Worm (Caenorhabditis elegans): ENCODE data around the gene Y4C6B.3.

DNA sequence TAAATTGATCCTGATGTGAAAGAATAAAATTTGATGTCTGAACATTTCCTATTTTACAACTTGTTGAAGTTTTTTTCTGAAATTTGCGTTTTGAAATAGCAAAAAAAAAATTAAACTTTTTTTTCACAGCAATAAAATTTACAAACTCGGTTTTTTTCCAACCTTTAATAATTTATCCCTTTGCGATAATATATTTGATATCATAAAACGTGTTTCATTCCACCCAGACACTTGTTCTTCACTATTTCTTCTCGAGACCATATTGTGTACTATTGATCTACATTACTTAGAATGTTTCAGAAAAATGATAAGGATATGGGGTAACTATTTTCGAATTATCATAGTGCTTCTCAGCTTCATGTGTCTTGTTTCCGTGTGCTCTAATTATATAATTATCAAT lies 6.1 kb upstream of the Y4C6B.3 start, which contains the start of gene Y4C6B.4:
- TF ChIP-seq ama-1 (optimal IDR thresholded peaks at IDR 0.05) (no peak), scrt-1 (GFP tag; IDR thresholded peaks at IDR 0.05) (no peak)

Data from whole organism, early embryonic.